Worm (Caenorhabditis elegans) whole organism, young adult: ENCODE data around the gene ule-4.
A peak's percentile ranks its signal among the peaks of the same experiment; 100 is the strongest.

Experiments
- B0019.2 ChIP-seq: fragments of 200-800 bp; sonication (Bioruptor generic); conservative IDR thresholded peaks from 2 replicates; pipeline ENCODE4 v1.3.6; 2022; ENCODE audit warnings: missing genetic modification reagents, missing genetic modification characterization, missing compliant biosample characterization
- B0261.1 ChIP-seq: sonication (generic microtip); optimal IDR thresholded peaks from 2 replicates; lab custom pipeline; 2016; ENCODE audit warnings: mild to moderate bottlenecking, missing genetic modification characterization, moderate library complexity, missing compliant biosample characterization
- C17E4.6 ChIP-seq: fragments of 200-800 bp; sonication (Bioruptor generic); IDR thresholded peaks from 2 replicates; pipeline ENCODE4 v1.3.6; 2022; ENCODE audit warnings: missing genetic modification reagents, missing genetic modification characterization, missing compliant biosample characterization
- D2030.7 ChIP-seq: fragments of 200-800 bp; sonication (Bioruptor generic); IDR thresholded peaks from 2 replicates; pipeline ENCODE4 v1.3.6; 2022; ENCODE audit warnings: missing genetic modification reagents, missing genetic modification characterization, missing compliant biosample characterization
- F39B2.1 ChIP-seq: fragments of 200-800 bp; sonication (Bioruptor generic); IDR thresholded peaks from 2 replicates; pipeline ENCODE4 v1.3.6; 2022; ENCODE audit warnings: missing genetic modification reagents, missing genetic modification characterization, missing compliant biosample characterization
- F49E8.2 ChIP-seq: sonication (generic microtip); optimal IDR thresholded peaks from 3 replicates; lab custom pipeline; 2017; ENCODE audit warnings: missing genetic modification characterization, mild to moderate bottlenecking, missing compliant biosample characterization, antibody characterized with exemption, moderate library complexity; ENCODE audit not compliant: insufficient read depth
- K11D2.4 ChIP-seq: fragments of 200-800 bp; sonication (Bioruptor generic); IDR thresholded peaks from 2 replicates; pipeline ENCODE4 v1.3.6; 2022; ENCODE audit warnings: missing genetic modification reagents, missing genetic modification characterization, missing compliant biosample characterization
- Y53G8AR.9 ChIP-seq: fragments of 200-800 bp; sonication (Bioruptor generic); conservative IDR thresholded peaks from 2 replicates; pipeline ENCODE4 v1.3.6; 2022; ENCODE audit warnings: missing genetic modification reagents, missing genetic modification characterization, missing compliant biosample characterization
- atf-7 ChIP-seq: sonication (generic microtip); optimal IDR thresholded peaks from 2 replicates; lab custom pipeline; 2017; ENCODE audit warnings: mild to moderate bottlenecking, missing genetic modification characterization, missing compliant biosample characterization
- attf-3 ChIP-seq: fragments of 200-800 bp; sonication (Bioruptor generic); conservative IDR thresholded peaks from 2 replicates; pipeline ENCODE4 v1.3.6; 2022; ENCODE audit warnings: missing genetic modification reagents, missing genetic modification characterization, missing compliant biosample characterization
- attf-5 ChIP-seq: fragments of 200-800 bp; sonication (Bioruptor generic); optimal IDR thresholded peaks from 2 replicates; lab custom pipeline; 2018; ENCODE audit warnings: mild to moderate bottlenecking, missing genetic modification characterization, missing compliant biosample characterization
- attf-6 ChIP-seq: fragments of 200-800 bp; sonication (Bioruptor generic); IDR thresholded peaks from 2 replicates; pipeline ENCODE4 v1.3.6; 2022; ENCODE audit warnings: missing genetic modification reagents, missing genetic modification characterization, missing compliant biosample characterization
- dpff-1 ChIP-seq: sonication (generic microtip); optimal IDR thresholded peaks from 2 replicates; lab custom pipeline; 2017; ENCODE audit warnings: mild to moderate bottlenecking, missing genetic modification characterization, missing compliant biosample characterization
- dpl-1 ChIP-seq: fragments of 150-350 bp; optimal IDR thresholded peaks from 2 replicates; lab custom pipeline; 2014; ENCODE audit warnings: missing biosample characterization, missing genetic modification reagents, missing genetic modification characterization
- ekl-4 ChIP-seq: fragments of 200-800 bp; sonication (Bioruptor generic); IDR thresholded peaks from 2 replicates; pipeline ENCODE4 v1.3.6; 2022; ENCODE audit warnings: missing genetic modification reagents, missing genetic modification characterization, missing compliant biosample characterization
- gei-17 ChIP-seq: fragments of 200-800 bp; sonication (Bioruptor generic); optimal IDR thresholded peaks from 2 replicates; lab custom pipeline; 2018; ENCODE audit warnings: mild to moderate bottlenecking, missing genetic modification characterization, missing compliant biosample characterization
- hmg-1.2 ChIP-seq: fragments of 200-800 bp; sonication (Bioruptor generic); IDR thresholded peaks from 2 replicates; pipeline ENCODE4 v1.3.6; 2022; ENCODE audit warnings: missing genetic modification reagents, missing genetic modification characterization, missing compliant biosample characterization
- hsf-1 ChIP-seq: fragments of 200-800 bp; sonication (Bioruptor generic); IDR thresholded peaks from 2 replicates; pipeline ENCODE4 v1.3.6; 2022; ENCODE audit warnings: missing genetic modification reagents, missing genetic modification characterization, missing compliant biosample characterization
- lag-1 ChIP-seq: fragments of 200-800 bp; sonication (Bioruptor generic); IDR thresholded peaks from 2 replicates; pipeline ENCODE4 v1.3.6; 2022; ENCODE audit warnings: missing genetic modification reagents, missing genetic modification characterization, missing compliant biosample characterization
- lin-40 ChIP-seq: sonication (generic microtip); optimal IDR thresholded peaks from 2 replicates; lab custom pipeline; 2016; ENCODE audit warnings: missing genetic modification characterization, mild to moderate bottlenecking, missing compliant biosample characterization, missing genotype, missing genetic modification reagents
- lin-54 ChIP-seq: fragments of 200-800 bp; sonication (Bioruptor generic); optimal IDR thresholded peaks from 2 replicates; lab custom pipeline; 2018; ENCODE audit warnings: mild to moderate bottlenecking, missing genetic modification characterization, missing compliant biosample characterization
- lir-1 ChIP-seq: fragments of 200-800 bp; sonication (Bioruptor generic); conservative IDR thresholded peaks from 2 replicates; pipeline ENCODE4 v1.3.6; 2022; ENCODE audit warnings: missing genetic modification reagents, missing genetic modification characterization, missing compliant biosample characterization
- madf-10 ChIP-seq: sonication (generic microtip); optimal IDR thresholded peaks from 2 replicates; lab custom pipeline; 2016; ENCODE audit warnings: mild to moderate bottlenecking, missing genetic modification characterization, missing compliant biosample characterization
- madf-6 ChIP-seq: fragments of 200-800 bp; sonication (Bioruptor generic); IDR thresholded peaks from 2 replicates; pipeline ENCODE4 v1.3.6; 2022; ENCODE audit warnings: missing genetic modification reagents, missing genetic modification characterization, missing compliant biosample characterization
- mel-28 ChIP-seq: sonication (generic microtip); optimal IDR thresholded peaks from 2 replicates; lab custom pipeline; 2016; ENCODE audit warnings: borderline replicate concordance, mild to moderate bottlenecking, missing genetic modification characterization, missing compliant biosample characterization
- nfyb-1 ChIP-seq: fragments of 200-800 bp; sonication (Bioruptor generic); IDR thresholded peaks from 2 replicates; pipeline ENCODE4 v1.3.6; 2022; ENCODE audit warnings: missing genetic modification reagents, missing genetic modification characterization, missing compliant biosample characterization
- nhr-120 ChIP-seq: fragments of 200-800 bp; sonication (Bioruptor generic); IDR thresholded peaks from 2 replicates; pipeline ENCODE4 v1.3.6; 2022; ENCODE audit warnings: missing genetic modification characterization, missing compliant biosample characterization
- nhr-179 ChIP-seq: sonication (generic microtip); optimal IDR thresholded peaks from 2 replicates; lab custom pipeline; 2016; ENCODE audit warnings: mild to moderate bottlenecking, missing genetic modification characterization, missing compliant biosample characterization
- nhr-27 ChIP-seq: fragments of 200-800 bp; sonication (Bioruptor generic); optimal IDR thresholded peaks from 2 replicates; lab custom pipeline; 2018; ENCODE audit warnings: mild to moderate bottlenecking, missing genetic modification characterization, moderate library complexity, missing compliant biosample characterization
- nhr-80 ChIP-seq: sonication (generic microtip); optimal IDR thresholded peaks from 2 replicates; lab custom pipeline; 2016; ENCODE audit warnings: missing genetic modification characterization, missing compliant biosample characterization
- rcor-1 ChIP-seq: fragments of 200-800 bp; sonication (Bioruptor generic); IDR thresholded peaks from 2 replicates; pipeline ENCODE4 v1.3.6; 2022; ENCODE audit warnings: missing genetic modification reagents, missing genetic modification characterization, missing compliant biosample characterization
- rpc-1 ChIP-seq, 2 experiments: fragments of 150-350 bp in 1 of 2; sonication (generic microtip) in 1 of 2; optimal IDR thresholded peaks; 2 replicates each; lab custom pipeline; 2014 to 2018; ENCODE audit warnings: missing biosample characterization in 1 of 2, missing genetic modification characterization in 1 of 2, missing genetic modification reagents in 1 of 2, missing genotype in 1 of 2
- snpc-1.1 ChIP-seq: sonication (generic microtip); optimal IDR thresholded peaks from 2 replicates; lab custom pipeline; 2017; ENCODE audit warnings: missing genetic modification characterization, mild to moderate bottlenecking, missing compliant biosample characterization, antibody characterized with exemption, moderate library complexity, missing genotype, missing genetic modification reagents; ENCODE audit not compliant: insufficient read depth
- snpc-1.3 ChIP-seq: sonication (generic microtip); optimal IDR thresholded peaks from 2 replicates; lab custom pipeline; 2017; ENCODE audit warnings: missing genetic modification characterization, mild to moderate bottlenecking, missing compliant biosample characterization, antibody characterized with exemption, moderate library complexity, missing genotype, missing genetic modification reagents; ENCODE audit not compliant: insufficient read depth
- snpc-3.4 ChIP-seq: sonication (generic microtip); optimal IDR thresholded peaks from 2 replicates; lab custom pipeline; 2017; ENCODE audit warnings: missing genetic modification characterization, mild to moderate bottlenecking, missing compliant biosample characterization, antibody characterized with exemption, moderate library complexity, missing genotype, missing genetic modification reagents
- snpc-4 ChIP-seq, 5 experiments: fragments of 150-350 bp in 1 of 5; sonication (generic microtip) in 4 of 5; optimal IDR thresholded peaks; 2 replicates each; lab custom pipeline; 2014 to 2018; ENCODE audit warnings: missing genetic modification characterization in 5 of 5, missing biosample characterization in 3 of 5, antibody characterized with exemption in 2 of 5, mild to moderate bottlenecking in 2 of 5, missing compliant biosample characterization in 2 of 5, missing genotype in 2 of 5, moderate library complexity in 2 of 5, missing genetic modification reagents in 1 of 5
- tbp1 ChIP-seq: fragments of 200-800 bp; sonication (Bioruptor generic); optimal IDR thresholded peaks from 2 replicates; lab custom pipeline; 2018; ENCODE audit warnings: mild to moderate bottlenecking, missing genetic modification characterization, missing compliant biosample characterization
- tbx-9 ChIP-seq: sonication (generic microtip); optimal IDR thresholded peaks from 2 replicates; lab custom pipeline; 2016; ENCODE audit warnings: borderline replicate concordance, missing genetic modification characterization, inconsistent platforms, missing compliant biosample characterization
- unc-130 ChIP-seq: sonication (generic microtip); optimal IDR thresholded peaks from 2 replicates; lab custom pipeline; 2016; ENCODE audit warnings: missing genetic modification reagents, missing genetic modification characterization, missing compliant biosample characterization
- ztf-22 ChIP-seq: fragments of 200-800 bp; sonication (Bioruptor generic); optimal IDR thresholded peaks from 2 replicates; lab custom pipeline; 2018; ENCODE audit warnings: mild to moderate bottlenecking, missing genetic modification characterization, moderate library complexity, missing compliant biosample characterization
- ztf-25 ChIP-seq: fragments of 200-800 bp; sonication (Bioruptor generic); IDR thresholded peaks from 2 replicates; pipeline ENCODE4 v1.3.6; 2022; ENCODE audit warnings: missing genetic modification reagents, missing genetic modification characterization, missing compliant biosample characterization

The ule-4 gene

DNA sequence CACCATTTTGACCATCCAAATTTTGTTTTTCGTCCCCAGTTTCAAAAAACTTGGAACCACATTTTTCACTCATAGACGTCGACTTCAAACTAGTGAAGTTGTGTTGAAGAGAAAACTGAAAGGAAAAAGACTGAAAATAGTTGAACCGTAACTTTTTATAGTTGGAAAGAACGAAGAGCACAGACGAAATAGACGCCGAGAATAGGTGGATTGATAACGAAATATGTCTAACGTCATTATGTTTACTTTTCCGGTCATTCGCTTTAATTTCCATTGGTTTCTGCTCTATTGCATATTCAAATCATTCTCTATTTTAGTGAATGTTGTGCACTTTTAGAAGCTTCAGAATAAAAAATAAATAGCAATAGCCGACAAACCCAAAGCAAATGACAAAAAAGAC, 37.7 kb downstream of the ule-4 start, which contains the start of gene C08F11.13:
C08F11.13 (minus strand) TSS at position 138 of the 400 bp plus-strand sequence.
- no peak for TF ChIP-seq B0019.2 (GFP tag; lab: Robert Waterston, UW)
- no peak for TF ChIP-seq madf-10 (tag; lab: Kevin White, UChicago)
- TF ChIP-seq mel-28 (tag; lab: Kevin White, UChicago): no peak
- no peak for TF ChIP-seq snpc-4 (GFP tag; optimal IDR thresholded peaks at IDR 0.05; lab: Kevin White, UChicago)
- no peak for TF ChIP-seq snpc-4 (tag; optimal IDR thresholded peaks at IDR 0.05; lab: Kevin White, UChicago)
- no peak for TF ChIP-seq gei-17
- peak; percentile 26 for TF ChIP-seq nhr-80 (tag; lab: Kevin White, UChicago)

- peak; percentile 84 for TF ChIP-seq snpc-3.4 (tag; lab: Kevin White, UChicago)
- TF ChIP-seq C17E4.6 (GFP tag; lab: Robert Waterston, UW): no peak
- TF ChIP-seq hmg-1.2 (GFP tag; lab: Robert Waterston, UW): peak; percentile 97
- peak; percentile 92 for TF ChIP-seq snpc-4 (GFP tag; optimal IDR thresholded peaks at IDR 0.05; lab: Kevin White, UChicago)
- TF ChIP-seq snpc-4 (tag; optimal IDR thresholded peaks at IDR 0.05; lab: Kevin White, UChicago): peak; percentile 90 to 94 (median 92)
- peak; percentile 68 for TF ChIP-seq tbp1 (GFP tag; lab: Kevin White, UChicago)
- TF ChIP-seq hsf-1: 0 out of 2 replicates have a peak, but pooled peaks have one; percentile 20
- TF ChIP-seq lag-1 (GFP tag; lab: Robert Waterston, UW): no peak
- peak; percentile 57 for TF ChIP-seq D2030.7 (GFP tag; lab: Robert Waterston, UW)
- TF ChIP-seq rcor-1 (GFP tag; lab: Robert Waterston, UW): 0 out of 2 replicates have a peak, but pooled peaks have one; percentile 16
- peak; percentile 93 for TF ChIP-seq snpc-1.1
- peak; percentile 94 for TF ChIP-seq attf-6 (GFP tag; lab: Robert Waterston, UW)
- 0 out of 2 replicates have a peak, but pooled peaks have one; percentile 35 for TF ChIP-seq ekl-4 (GFP tag; lab: Robert Waterston, UW)
- TF ChIP-seq attf-3 (GFP tag; lab: Robert Waterston, UW): no peak
- peak; percentile 81 for TF ChIP-seq snpc-1.3 (tag; lab: Kevin White, UChicago)
- TF ChIP-seq madf-6: peak; percentile 65; the same call in 1 of the 2 replicates
- no peak for TF ChIP-seq rpc-1 (optimal IDR thresholded peaks at IDR 0.05; lab: Kevin White, UChicago)
- TF ChIP-seq rpc-1 (tag; optimal IDR thresholded peaks at IDR 0.05; lab: Kevin White, UChicago): no peak
- TF ChIP-seq B0261.1: no peak
- TF ChIP-seq, all 124 proteins: peak for 12
Measured at ce11 chrIV:13601973-13602669, 45.3 kb downstream of the ule-4 start, which contains the start of gene Y45F10B.59. Y45F10B.59 (plus strand) TSS chrIV:13602619.

DNA sequence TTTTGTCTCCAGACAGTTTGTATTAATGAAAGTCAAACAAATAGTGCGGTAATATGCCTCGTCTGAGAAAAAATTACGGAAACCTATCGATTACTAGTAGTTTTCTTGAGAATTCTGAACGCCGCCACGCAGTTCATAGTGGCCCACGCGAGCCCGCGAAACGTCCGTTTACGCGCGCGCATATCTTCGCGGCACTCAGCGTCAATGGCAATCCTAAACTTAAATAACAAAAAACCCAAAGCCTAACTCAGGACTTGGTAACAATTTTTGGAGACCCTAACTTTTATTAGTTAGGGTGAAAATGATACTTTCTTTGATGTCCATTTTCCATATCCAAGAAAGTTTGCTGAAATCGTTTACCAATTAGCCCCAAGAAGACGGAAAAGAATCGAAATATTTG, 46.0 kb downstream of the ule-4 start:
- TF ChIP-seq dpl-1 (GFP tag; lab: Kevin White, UChicago) (no peak), F39B2.1 (no peak), gei-17 (no peak), lin-40 (tag; lab: Kevin White, UChicago) (no peak), tbx-9 (tag; lab: Kevin White, UChicago) (no peak), nfyb-1 (GFP tag; lab: Robert Waterston, UW) (no peak), ztf-25 (GFP tag; lab: Robert Waterston, UW) (no peak), lir-1 (GFP tag; lab: Robert Waterston, UW) (no peak), nhr-120 (GFP tag; lab: Robert Waterston, UW) (no peak), lin-54 (peak; percentile 30), atf-7 (tag; lab: Kevin White, UChicago) (no peak), F49E8.2 (tag; lab: Kevin White, UChicago) (peak; percentile 86), ztf-22 (GFP tag; lab: Kevin White, UChicago) (no peak), hsf-1 (peak; percentile 46; the same call in 1 of the 2 replicates), dpff-1 (no peak), unc-130 (GFP tag; lab: Kevin White, UChicago) (no peak), snpc-4 (GFP tag; optimal IDR thresholded peaks at IDR 0.05; lab: Kevin White, UChicago) (peak; percentile 87), snpc-4 (tag; optimal IDR thresholded peaks at IDR 0.05; lab: Kevin White, UChicago) (peak; percentile 92 to 98 (median 95)), snpc-1.3 (tag; lab: Kevin White, UChicago) (peak; percentile 36), Y53G8AR.9 (GFP tag; lab: Robert Waterston, UW) (no peak), K11D2.4 (no peak), nhr-27 (tag; lab: Kevin White, UChicago) (no peak), nhr-179 (tag; lab: Kevin White, UChicago) (no peak), attf-5 (GFP tag; lab: Kevin White, UChicago) (no peak)
